Fruit fly (Drosophila melanogaster): Measurements from ENCODE around the gene CG42268.

Gene CG42268

dm6 chr3L:9708797-9709196 is 51.4 kb downstream of the CG42268 start:
- TF ChIP-seq insv (optimal IDR thresholded peaks at IDR 0.05), result no peak
- no peak for TF ChIP-seq psq (optimal IDR thresholded peaks at IDR 0.05)
- TF ChIP-seq h (optimal IDR thresholded peaks at IDR 0.05), result no peak
- TF ChIP-seq Sin3A (optimal IDR thresholded peaks at IDR 0.05), result no peak
- no peak for TF ChIP-seq Myc (optimal IDR thresholded peaks at IDR 0.05)
- no peak for TF ChIP-seq ttk (optimal IDR thresholded peaks at IDR 0.05)

- TF ChIP-seq Sin3A (optimal IDR thresholded peaks at IDR 0.05), result no peak
Measured at dm6 chr3L:9705591-9705990, 54.6 kb downstream of the CG42268 start.

- no peak for TF ChIP-seq psq (optimal IDR thresholded peaks at IDR 0.05)
- TF ChIP-seq Sin3A (optimal IDR thresholded peaks at IDR 0.05), result no peak
- no peak for TF ChIP-seq h (optimal IDR thresholded peaks at IDR 0.05)
- no peak for TF ChIP-seq insv (optimal IDR thresholded peaks at IDR 0.05)
- TF ChIP-seq ttk (optimal IDR thresholded peaks at IDR 0.05), result no peak
- TF ChIP-seq Myc (optimal IDR thresholded peaks at IDR 0.05), result no peak
Measured at dm6 chr3L:9704162-9704748, 55.9 kb downstream of the CG42268 start, which contains the start of gene CG16711. TSS of gene CG16711 (plus strand) at chr3L:9704331.

DNA sequence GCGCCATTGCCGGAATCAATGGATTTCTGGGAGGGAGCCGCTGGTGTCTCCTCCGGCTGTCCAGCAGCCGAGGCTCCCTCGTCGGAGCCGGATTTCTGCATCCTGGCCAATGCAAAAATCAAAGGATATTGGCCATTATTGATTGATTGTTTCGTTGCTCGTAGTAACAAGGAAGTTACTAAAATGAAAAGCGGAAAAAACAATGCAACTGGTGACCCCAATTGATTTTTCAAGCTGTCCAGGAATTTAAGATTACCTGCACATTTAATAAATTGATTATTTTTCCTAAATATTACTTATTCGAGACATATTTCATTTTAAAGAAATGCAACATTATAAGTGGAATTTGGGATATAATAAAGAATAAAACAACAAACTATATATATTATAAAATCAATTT is 56.7 kb downstream of the CG42268 start, which contains the start of gene CG6761:
Gene CG6761 (minus strand): TSS at position 101 of the 400 bp plus-strand sequence.
- no peak for TF ChIP-seq psq (optimal IDR thresholded peaks at IDR 0.05)
- TF ChIP-seq insv (optimal IDR thresholded peaks at IDR 0.05), result no peak
- no peak for TF ChIP-seq h (optimal IDR thresholded peaks at IDR 0.05)
- TF ChIP-seq ttk (optimal IDR thresholded peaks at IDR 0.05), result no peak
- TF ChIP-seq Myc (optimal IDR thresholded peaks at IDR 0.05), result no peak
- no peak for TF ChIP-seq Sin3A (optimal IDR thresholded peaks at IDR 0.05)

- no peak for TF ChIP-seq Myc (optimal IDR thresholded peaks at IDR 0.05)
- no peak for TF ChIP-seq insv (optimal IDR thresholded peaks at IDR 0.05)
- TF ChIP-seq Sin3A (optimal IDR thresholded peaks at IDR 0.05), result no peak
- TF ChIP-seq ttk (optimal IDR thresholded peaks at IDR 0.05), result no peak
- TF ChIP-seq psq (optimal IDR thresholded peaks at IDR 0.05), result no peak
- TF ChIP-seq h (optimal IDR thresholded peaks at IDR 0.05), result no peak
Measured at dm6 chr3L:9698193-9698642, 62.0 kb downstream of the CG42268 start, which contains the start of gene Ubc4. TSS of gene Ubc4 (plus strand) at chr3L:9698336.

DNA sequence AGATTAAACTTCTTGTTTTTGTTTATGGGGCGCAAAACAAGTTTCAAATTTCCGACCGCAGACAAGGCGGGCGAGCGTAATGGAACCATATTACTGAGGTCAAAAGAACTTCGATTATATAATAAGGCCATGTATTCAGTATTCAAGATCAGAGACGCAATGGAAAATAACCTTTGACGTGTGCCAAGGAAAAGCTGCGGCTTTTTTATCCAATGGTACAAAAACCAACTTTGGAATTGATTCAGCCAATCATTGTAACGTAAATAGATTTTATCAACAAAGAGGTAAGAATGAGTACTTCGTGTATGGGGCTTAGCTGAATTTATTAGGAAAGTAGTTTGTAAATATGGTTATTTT is 62.7 kb downstream of the CG42268 start:
- TF ChIP-seq Sin3A (optimal IDR thresholded peaks at IDR 0.05) (no peak), psq (optimal IDR thresholded peaks at IDR 0.05) (no peak), ttk (optimal IDR thresholded peaks at IDR 0.05) (no peak), insv (optimal IDR thresholded peaks at IDR 0.05) (no peak), Myc (optimal IDR thresholded peaks at IDR 0.05) (no peak), h (optimal IDR thresholded peaks at IDR 0.05) (no peak)

DNA sequence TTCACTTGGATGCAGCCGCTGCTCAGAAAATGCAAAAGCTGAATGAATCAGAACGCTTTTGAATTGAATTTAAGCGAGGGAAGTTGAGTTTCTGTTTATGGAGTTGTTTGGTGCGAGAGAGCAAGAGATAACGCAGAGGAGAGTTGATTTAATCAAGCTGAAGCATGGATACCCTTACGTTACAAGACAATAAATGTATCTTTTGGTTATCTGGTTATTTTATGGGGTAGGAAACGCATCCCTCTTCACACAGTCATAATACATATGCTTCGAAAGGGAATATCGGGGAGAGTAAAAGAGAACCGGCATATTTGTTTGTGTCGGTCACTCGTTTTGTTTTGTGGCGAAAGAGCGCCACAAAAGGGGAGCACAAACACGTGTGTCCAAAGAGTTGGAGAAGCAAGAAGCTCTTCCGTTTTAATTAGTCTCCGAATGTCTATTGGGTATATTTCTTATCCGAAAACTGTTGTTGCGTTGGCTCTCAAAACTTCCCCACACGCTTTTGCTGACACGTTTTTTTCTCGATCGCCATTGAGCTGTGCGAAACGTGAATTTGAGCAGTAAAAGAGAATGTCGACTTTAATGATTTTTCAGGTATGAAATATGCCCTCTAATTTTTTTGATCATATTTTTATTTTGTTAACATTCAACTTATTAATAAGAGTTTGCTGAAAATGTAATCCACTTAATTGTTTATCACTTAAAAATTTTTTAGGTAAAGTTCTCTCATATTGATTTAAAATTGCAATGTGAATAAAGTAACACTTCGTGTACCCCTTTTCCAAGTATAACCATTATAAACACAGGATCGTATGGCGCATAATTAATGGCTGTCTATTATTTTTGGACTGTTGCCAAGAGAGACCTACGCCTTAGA is 63.3 kb downstream of the CG42268 start, which contains the start of gene Prps:
Gene Prps (minus strand): TSS at position 51 of the 877 bp plus-strand sequence.
- TF ChIP-seq Sin3A (optimal IDR thresholded peaks at IDR 0.05), result no peak
- no peak for TF ChIP-seq ttk (optimal IDR thresholded peaks at IDR 0.05)
- no peak for TF ChIP-seq insv (optimal IDR thresholded peaks at IDR 0.05)
- TF ChIP-seq h (optimal IDR thresholded peaks at IDR 0.05), result no peak
- TF ChIP-seq Myc (optimal IDR thresholded peaks at IDR 0.05), result no peak
- no peak for TF ChIP-seq psq (optimal IDR thresholded peaks at IDR 0.05)

- TF ChIP-seq Sin3A (optimal IDR thresholded peaks at IDR 0.05), result no peak
- TF ChIP-seq ttk (optimal IDR thresholded peaks at IDR 0.05), result no peak
- TF ChIP-seq h (optimal IDR thresholded peaks at IDR 0.05), result no peak
- no peak for TF ChIP-seq insv (optimal IDR thresholded peaks at IDR 0.05)
- no peak for TF ChIP-seq Myc (optimal IDR thresholded peaks at IDR 0.05)
- no peak for TF ChIP-seq psq (optimal IDR thresholded peaks at IDR 0.05)
Measured at dm6 chr3L:9695647-9696046, 64.5 kb downstream of the CG42268 start.

DNA sequence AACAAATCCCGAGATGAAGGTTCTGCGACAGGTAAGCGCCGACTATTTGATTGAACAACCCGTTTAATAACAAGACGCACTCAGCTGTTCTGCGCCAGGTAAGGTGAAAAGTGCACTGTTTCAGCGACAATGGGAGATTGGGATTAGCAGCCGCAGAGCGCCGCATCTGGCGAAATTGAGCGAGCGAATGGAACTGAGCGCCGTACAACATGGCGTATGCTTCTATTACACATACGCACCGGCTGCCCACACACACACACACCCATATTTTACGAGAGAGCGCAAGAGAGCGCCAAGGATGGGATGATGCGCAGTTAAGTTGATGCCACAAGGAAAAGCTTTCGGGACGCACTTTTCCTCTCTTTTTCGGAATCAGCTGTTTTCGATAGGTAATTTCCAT is 65.0 kb downstream of the CG42268 start:
- TF ChIP-seq Myc (optimal IDR thresholded peaks at IDR 0.05) (no peak), psq (optimal IDR thresholded peaks at IDR 0.05) (no peak), ttk (optimal IDR thresholded peaks at IDR 0.05) (no peak), insv (optimal IDR thresholded peaks at IDR 0.05) (no peak), Sin3A (optimal IDR thresholded peaks at IDR 0.05) (no peak), h (optimal IDR thresholded peaks at IDR 0.05) (no peak)

dm6 chr3L:9694867-9695236 is 65.3 kb downstream of the CG42268 start:
- no peak for TF ChIP-seq Myc (optimal IDR thresholded peaks at IDR 0.05)
- no peak for TF ChIP-seq insv (optimal IDR thresholded peaks at IDR 0.05)
- no peak for TF ChIP-seq ttk (optimal IDR thresholded peaks at IDR 0.05)
- no peak for TF ChIP-seq psq (optimal IDR thresholded peaks at IDR 0.05)
- TF ChIP-seq Sin3A (optimal IDR thresholded peaks at IDR 0.05), result no peak
- TF ChIP-seq h (optimal IDR thresholded peaks at IDR 0.05), result no peak

DNA sequence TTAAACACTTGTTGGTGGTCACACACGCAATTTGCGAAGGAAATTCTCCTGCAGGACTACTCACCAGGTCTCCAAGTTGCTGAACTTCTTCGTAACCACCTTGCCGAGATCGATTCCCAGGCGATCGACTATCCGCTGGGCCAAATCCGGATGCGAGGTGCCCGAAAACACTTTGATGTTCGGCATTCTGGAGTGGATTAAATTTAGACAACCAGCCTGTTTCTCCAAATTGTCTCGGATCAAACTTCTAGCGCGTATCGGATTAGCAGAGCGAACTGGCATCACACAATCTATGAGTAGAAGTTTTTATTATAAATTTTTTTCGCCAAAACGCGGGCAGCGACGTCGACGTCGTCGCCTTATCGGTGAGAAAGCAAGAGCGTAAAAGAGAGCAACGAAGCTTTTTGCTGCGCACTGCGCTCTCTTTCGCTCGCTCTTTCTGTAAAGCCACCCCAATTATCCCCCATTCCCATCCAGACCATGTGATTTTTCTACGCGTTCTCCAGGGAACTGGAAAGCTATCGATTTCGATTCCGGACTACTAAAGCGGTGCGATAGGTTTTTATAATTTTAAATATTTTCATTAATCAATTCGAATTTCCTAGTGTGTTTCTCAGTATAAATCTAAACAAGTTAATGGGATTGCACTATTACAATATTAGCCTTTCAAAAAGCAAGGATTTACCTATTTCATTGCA is 65.9 kb downstream of the CG42268 start:
- no peak for TF ChIP-seq psq (optimal IDR thresholded peaks at IDR 0.05)
- TF ChIP-seq Sin3A (optimal IDR thresholded peaks at IDR 0.05), result no peak
- no peak for TF ChIP-seq ttk (optimal IDR thresholded peaks at IDR 0.05)
- TF ChIP-seq insv (optimal IDR thresholded peaks at IDR 0.05), result no peak
- no peak for TF ChIP-seq h (optimal IDR thresholded peaks at IDR 0.05)
- TF ChIP-seq Myc (optimal IDR thresholded peaks at IDR 0.05), result no peak

All from Kc167 (cell line).